Fruit fly (Drosophila melanogaster) whole organism, adult: ENCODE results near the gene Ets96B.

ENCODE experiments used
- CG11617 ChIP-seq: fragments of 200-800 bp; sonication (Bioruptor generic); optimal IDR thresholded peaks from 2 replicates; lab custom pipeline; 2017; ENCODE audit warnings: mild to moderate bottlenecking, missing biosample characterization, missing genetic modification reagents, missing genetic modification characterization
- CG7045 ChIP-seq: fragments of 200-800 bp; sonication (Bioruptor generic); optimal IDR thresholded peaks from 2 replicates; lab custom pipeline; 2017; ENCODE audit warnings: missing biosample characterization, mild to moderate bottlenecking, missing genetic modification characterization
- Hr96 ChIP-seq: fragments of 200-800 bp; sonication (Bioruptor generic); optimal IDR thresholded peaks from 2 replicates; lab custom pipeline; 2016; ENCODE audit warnings: missing biosample characterization, missing genetic modification characterization
- Mnt ChIP-seq: fragments of 200-800 bp; sonication (Bioruptor generic); optimal IDR thresholded peaks from 2 replicates; lab custom pipeline; 2016; ENCODE audit warnings: missing biosample characterization, mild to moderate bottlenecking, missing genetic modification characterization
- bab1 ChIP-seq: fragments of 200-800 bp; sonication (Bioruptor generic); optimal IDR thresholded peaks from 3 replicates; lab custom pipeline; 2019; ENCODE audit warnings: missing biosample characterization, mild to moderate bottlenecking, missing genetic modification characterization, moderate library complexity
- kay ChIP-seq: fragments of 200-800 bp; sonication (Bioruptor generic); peaks from one replicate; lab custom pipeline; 2016; ENCODE audit warnings: missing biosample characterization, missing genetic modification characterization, borderline replicate concordance
- toe ChIP-seq: fragments of 200-800 bp; sonication (Bioruptor generic); optimal IDR thresholded peaks from 2 replicates; lab custom pipeline; 2016; ENCODE audit warnings: missing biosample characterization, missing genetic modification characterization

DNA sequence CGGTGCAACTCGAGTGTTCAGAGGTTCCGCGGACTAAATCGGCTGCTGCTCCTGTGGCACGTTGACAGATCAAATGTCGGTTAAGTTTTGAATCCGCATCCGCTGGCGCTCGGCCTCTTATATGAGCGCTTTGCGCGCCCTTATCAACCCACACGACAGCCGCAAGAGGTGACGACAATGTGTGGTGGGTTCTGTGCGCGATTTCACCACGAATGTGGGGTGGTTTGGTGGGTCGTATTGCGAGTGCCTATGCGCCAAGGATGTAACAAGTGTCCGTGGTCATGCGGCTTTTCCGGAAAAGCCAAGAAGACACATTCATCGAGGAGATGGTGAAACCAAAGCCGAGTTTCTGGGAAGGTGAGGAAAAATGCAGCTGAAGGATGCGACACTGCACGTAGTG lies 22.9 kb upstream of the Ets96B start, which contains the start of gene AstA:
- TF ChIP-seq CG7045 (GFP tag; lab: Kevin White, UChicago), result no peak
- TF ChIP-seq Mnt, result no peak
- TF ChIP-seq toe, result no peak
- TF ChIP-seq Hr96 (GFP tag; lab: Kevin White, UChicago), result no peak
- TF ChIP-seq CG11617 (GFP tag; lab: Kevin White, UChicago), result no peak
- TF ChIP-seq kay (GFP tag; lab: Kevin White, UChicago), result no peak
- no peak for TF ChIP-seq bab1 (GFP tag; lab: Kevin White, UChicago)
